Worm (Caenorhabditis elegans) whole organism, mixed stage, embryonic: ENCODE measurements around the gene F27E5.7.

Experiments
- bed-3 ChIP-seq: fragments of 200-800 bp; sonication (Bioruptor generic); optimal IDR thresholded peaks from 3 replicates; lab custom pipeline; 2018; ENCODE audit warnings: mild to moderate bottlenecking, missing genetic modification characterization, moderate library complexity, missing compliant biosample characterization
- blmp-1 ChIP-seq: fragments of 150-350 bp; optimal IDR thresholded peaks from 2 replicates; lab custom pipeline; 2014; ENCODE audit warnings: missing biosample characterization, missing genetic modification characterization
- ceh-83 ChIP-seq: fragments of 200-800 bp; sonication (Bioruptor generic); optimal IDR thresholded peaks from 2 replicates; lab custom pipeline; 2018; ENCODE audit warnings: mild to moderate bottlenecking, missing genetic modification characterization, missing compliant biosample characterization
- elt-3 ChIP-seq: fragments of 150-350 bp; optimal IDR thresholded peaks from 2 replicates; lab custom pipeline; 2014; ENCODE audit warnings: missing biosample characterization, missing genetic modification characterization
- lin-13 ChIP-seq: fragments of 150-350 bp; optimal IDR thresholded peaks from 2 replicates; lab custom pipeline; 2014; ENCODE audit warnings: missing biosample characterization, missing genetic modification characterization
- lsy-2 ChIP-seq: fragments of 150-350 bp; optimal IDR thresholded peaks from 2 replicates; lab custom pipeline; 2014; ENCODE audit warnings: missing biosample characterization, missing genetic modification characterization
- mab-5 ChIP-seq: fragments of 150-350 bp; optimal IDR thresholded peaks from 2 replicates; lab custom pipeline; 2014; ENCODE audit warnings: missing biosample characterization, missing genetic modification characterization
- mep-1 ChIP-seq: fragments of 150-350 bp; optimal IDR thresholded peaks from 2 replicates; lab custom pipeline; 2017; ENCODE audit warnings: missing biosample characterization, missing genetic modification reagents, missing genetic modification characterization, inconsistent platforms
- nhr-12 ChIP-seq: fragments of 150-350 bp; optimal IDR thresholded peaks from 2 replicates; lab custom pipeline; 2014; ENCODE audit warnings: missing biosample characterization, missing genetic modification characterization
- nhr-237 ChIP-seq: fragments of 150-350 bp; optimal IDR thresholded peaks from 2 replicates; lab custom pipeline; 2014; ENCODE audit warnings: missing biosample characterization, missing genetic modification characterization
- pha-4 ChIP-seq: fragments of 150-350 bp; optimal IDR thresholded peaks from 2 replicates; lab custom pipeline; 2018; ENCODE audit warnings: missing biosample characterization, missing genetic modification reagents, missing genetic modification characterization
- snpc-4 ChIP-seq: fragments of 150-350 bp; optimal IDR thresholded peaks from 2 replicates; lab custom pipeline; 2014; ENCODE audit warnings: missing biosample characterization, missing genetic modification characterization
- sptf-1 ChIP-seq: sonication (generic microtip); optimal IDR thresholded peaks from 2 replicates; lab custom pipeline; 2017; ENCODE audit warnings: mild to moderate bottlenecking, missing genetic modification characterization, moderate library complexity, missing compliant biosample characterization
- unc-62 ChIP-seq: fragments of 150-350 bp; optimal IDR thresholded peaks from 2 replicates; lab custom pipeline; 2014; ENCODE audit warnings: missing biosample characterization, missing genetic modification reagents, missing genetic modification characterization

- TF ChIP-seq lsy-2 (tag; lab: Kevin White, UChicago) (no peak), lin-13 (tag; lab: Kevin White, UChicago) (no peak), mep-1 (no peak), pha-4 (tag; lab: Kevin White, UChicago) (no peak), blmp-1 (tag; lab: Kevin White, UChicago) (no peak), elt-3 (tag; lab: Kevin White, UChicago) (no peak), unc-62 (GFP tag; lab: Kevin White, UChicago) (no peak), nhr-237 (no peak), snpc-4 (tag; lab: Kevin White, UChicago) (no peak), ceh-83 (GFP tag; lab: Kevin White, UChicago) (no peak), sptf-1 (tag; lab: Kevin White, UChicago) (no peak), nhr-12 (tag; lab: Kevin White, UChicago) (no peak), bed-3 (no peak), mab-5 (tag; lab: Kevin White, UChicago) (no peak)
These were observed 5.9 kb upstream of the F27E5.7 start for ce11 chrII:10116690-10117089.
